Worm (Caenorhabditis elegans) whole organism, L4 larva: ENCODE data around the gene gldi-5.
A peak's percentile ranks its signal among the peaks of the same experiment; 100 is the strongest.

Experiments
- T20F7.1 ChIP-seq: fragments of 200-800 bp; sonication (Bioruptor generic); optimal IDR thresholded peaks from 2 replicates; lab custom pipeline; 2018; ENCODE audit warnings: mild to moderate bottlenecking, missing genetic modification characterization, missing compliant biosample characterization
- Y105C5A.15 ChIP-seq: fragments of 200-800 bp; sonication (Bioruptor generic); IDR thresholded peaks from 2 replicates; pipeline ENCODE4 v1.3.6; 2022; ENCODE audit warnings: missing genetic modification characterization, missing compliant biosample characterization
- Y48G9A.11 ChIP-seq: fragments of 200-800 bp; sonication (Bioruptor generic); IDR thresholded peaks from 2 replicates; pipeline ENCODE4 v1.3.6; 2022; ENCODE audit warnings: missing genetic modification reagents, missing genetic modification characterization, missing compliant biosample characterization
- aha-1 ChIP-seq: fragments of 150-350 bp; peaks from one replicate; lab custom pipeline; 2014; ENCODE audit warnings: missing biosample characterization, missing genetic modification characterization
- ceh-62 ChIP-seq: sonication (generic microtip); optimal IDR thresholded peaks from 2 replicates; lab custom pipeline; 2017; ENCODE audit warnings: missing biosample characterization, missing genetic modification characterization
- daf-12 ChIP-seq: fragments of 150-350 bp; optimal IDR thresholded peaks from 2 replicates; lab custom pipeline; 2014; ENCODE audit warnings: missing biosample characterization, missing genetic modification reagents, missing genetic modification characterization
- daf-16 ChIP-seq, 3 experiments: sonication (generic microtip); optimal IDR thresholded peaks; 2 replicates each; lab custom pipeline; 2016 to 2017; ENCODE audit warnings: missing genetic modification characterization in 3 of 3, missing genetic modification reagents in 3 of 3, mild to moderate bottlenecking in 2 of 3, missing compliant biosample characterization in 2 of 3, missing biosample characterization in 1 of 3, moderate library complexity in 1 of 3
- dmd-6 ChIP-seq: fragments of 200-800 bp; sonication (Bioruptor generic); IDR thresholded peaks from 2 replicates; pipeline ENCODE4 v1.3.6; 2022; ENCODE audit warnings: missing genetic modification reagents, missing genetic modification characterization, missing compliant biosample characterization
- dpl-1 ChIP-seq: fragments of 150-350 bp; optimal IDR thresholded peaks from 2 replicates; lab custom pipeline; 2014; ENCODE audit warnings: missing biosample characterization, missing genetic modification reagents, missing genetic modification characterization
- duxl-1 ChIP-seq: sonication (generic microtip); optimal IDR thresholded peaks from 2 replicates; lab custom pipeline; 2016; ENCODE audit warnings: mild to moderate bottlenecking, missing genetic modification characterization, moderate library complexity, missing compliant biosample characterization; ENCODE audit not compliant: poor library complexity
- dve-1 ChIP-seq: sonication (generic microtip); optimal IDR thresholded peaks from 2 replicates; lab custom pipeline; 2017; ENCODE audit warnings: antibody characterized with exemption, mild to moderate bottlenecking, missing genetic modification characterization, missing compliant biosample characterization; ENCODE audit not compliant: insufficient read depth
- egl-43 ChIP-seq: fragments of 200-800 bp; sonication (Bioruptor generic); IDR thresholded peaks from 2 replicates; pipeline ENCODE4 v1.3.6; 2022; ENCODE audit warnings: missing genetic modification reagents, missing genetic modification characterization, missing compliant biosample characterization
- fkh-10 ChIP-seq: fragments of 150-350 bp; optimal IDR thresholded peaks from 2 replicates; lab custom pipeline; 2014; ENCODE audit warnings: missing biosample characterization, missing genetic modification reagents, missing genetic modification characterization
- hlh-11 ChIP-seq: fragments of 200-800 bp; sonication (Bioruptor generic); optimal IDR thresholded peaks from 2 replicates; lab custom pipeline; 2018; ENCODE audit warnings: mild to moderate bottlenecking, missing genetic modification characterization, missing compliant biosample characterization
- hlh-30 ChIP-seq: sonication (generic microtip); optimal IDR thresholded peaks from 2 replicates; lab custom pipeline; 2017; ENCODE audit warnings: antibody characterized with exemption, mild to moderate bottlenecking, missing genetic modification characterization, missing compliant biosample characterization; ENCODE audit not compliant: insufficient read depth
- jun-1 ChIP-seq: fragments of 150-350 bp; optimal IDR thresholded peaks from 2 replicates; lab custom pipeline; 2014; ENCODE audit warnings: missing biosample characterization, missing genetic modification reagents, missing genetic modification characterization
- lin-13 ChIP-seq: fragments of 150-350 bp; optimal IDR thresholded peaks from 2 replicates; lab custom pipeline; 2014; ENCODE audit warnings: missing biosample characterization, missing genetic modification reagents, missing genetic modification characterization
- lin-38 ChIP-seq: fragments of 200-800 bp; sonication (Bioruptor generic); IDR thresholded peaks from 2 replicates; pipeline ENCODE4 v1.3.6; 2022; ENCODE audit warnings: missing genetic modification reagents, missing genetic modification characterization, missing compliant biosample characterization
- lsy-2 ChIP-seq, 2 experiments: fragments of 150-350 bp in 1 of 2; sonication (generic microtip) in 1 of 2; optimal IDR thresholded peaks; 2 replicates each; lab custom pipeline; 2014 to 2017; ENCODE audit warnings: missing biosample characterization in 2 of 2, missing genetic modification characterization in 2 of 2
- mdl-1 ChIP-seq, 2 experiments: fragments of 150-350 bp in 1 of 2; sonication (generic microtip) in 1 of 2; optimal IDR thresholded peaks; 2 replicates each; lab custom pipeline; 2014 to 2017; ENCODE audit warnings: missing biosample characterization in 2 of 2, missing genetic modification characterization in 2 of 2
- mep-1 ChIP-seq: fragments of 150-350 bp; sonication (generic microtip); optimal IDR thresholded peaks from 3 replicates; lab custom pipeline; 2014; ENCODE audit warnings: missing biosample characterization, missing genetic modification characterization
- mes-2 ChIP-seq: sonication (generic microtip); optimal IDR thresholded peaks from 2 replicates; lab custom pipeline; 2016; ENCODE audit warnings: missing genotype, mild to moderate bottlenecking, missing genetic modification characterization, missing compliant biosample characterization; ENCODE audit not compliant: poor library complexity, severe bottlenecking
- nhr-11 ChIP-seq: fragments of 150-350 bp; optimal IDR thresholded peaks from 2 replicates; lab custom pipeline; 2014; ENCODE audit warnings: missing biosample characterization, missing genetic modification characterization
- nhr-28 ChIP-seq: fragments of 150-350 bp; optimal IDR thresholded peaks from 2 replicates; lab custom pipeline; 2014; ENCODE audit warnings: missing biosample characterization, missing genetic modification characterization
- nhr-41 ChIP-seq: fragments of 200-800 bp; sonication (Bioruptor generic); IDR thresholded peaks from 2 replicates; pipeline ENCODE4 v1.3.6; 2022; ENCODE audit warnings: missing genetic modification reagents, missing genetic modification characterization, missing compliant biosample characterization
- nhr-77 ChIP-seq: fragments of 150-350 bp; optimal IDR thresholded peaks from 2 replicates; lab custom pipeline; 2014; ENCODE audit warnings: missing biosample characterization, missing genetic modification characterization
- pha-4 ChIP-seq, 2 experiments: fragments of 150-350 bp in 1 of 2; fragments of 200-800 bp in 1 of 2; sonication (Bioruptor generic) in 1 of 2; IDR thresholded peaks in 1 of 2; optimal IDR thresholded peaks in 1 of 2; 2 replicates each; pipeline versions ENCODE4 v1.3.6 to Lab custom; 2014 to 2022; ENCODE audit warnings: missing genetic modification characterization in 2 of 2, missing genetic modification reagents in 2 of 2, missing biosample characterization in 1 of 2, missing compliant biosample characterization in 1 of 2
- pqm-1 ChIP-seq: sonication (generic microtip); optimal IDR thresholded peaks from 2 replicates; lab custom pipeline; 2017; ENCODE audit warnings: missing biosample characterization, missing genetic modification characterization
- snpc-4 ChIP-seq: fragments of 150-350 bp; optimal IDR thresholded peaks from 2 replicates; lab custom pipeline; 2014; ENCODE audit warnings: missing biosample characterization, missing genetic modification characterization
- unc-39 ChIP-seq: sonication (generic microtip); optimal IDR thresholded peaks from 2 replicates; lab custom pipeline; 2017; ENCODE audit warnings: missing biosample characterization, missing genetic modification characterization
- vab-7 ChIP-seq: fragments of 200-800 bp; sonication (Bioruptor generic); IDR thresholded peaks from 2 replicates; pipeline ENCODE4 v1.3.6; 2022; ENCODE audit warnings: missing genetic modification reagents, missing genetic modification characterization, missing compliant biosample characterization
- ztf-11 ChIP-seq: fragments of 150-350 bp; optimal IDR thresholded peaks from 2 replicates; lab custom pipeline; 2014; ENCODE audit warnings: missing biosample characterization, missing genetic modification characterization
- ztf-7 ChIP-seq: fragments of 150-350 bp; optimal IDR thresholded peaks from 2 replicates; lab custom pipeline; 2014; ENCODE audit warnings: missing biosample characterization, missing genetic modification characterization

The gldi-5 gene

DNA sequence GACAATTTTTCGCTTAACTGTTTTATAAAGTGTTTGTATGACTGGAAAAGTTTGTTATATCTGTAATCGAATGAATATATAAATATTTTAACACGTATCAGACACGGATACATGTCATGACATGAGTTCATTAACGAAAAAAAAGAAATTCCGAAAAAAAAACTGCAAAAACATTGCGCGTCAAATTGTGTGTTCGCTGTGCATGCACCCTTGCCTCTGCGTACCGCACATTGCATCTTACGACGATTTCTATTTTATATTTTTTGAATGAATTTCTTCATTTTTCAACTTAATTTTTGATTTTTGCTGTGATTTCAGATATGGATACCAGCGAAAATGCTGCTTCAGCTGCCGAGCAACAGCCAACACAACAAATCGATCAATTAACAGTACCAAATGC is 21.3 kb downstream of the gldi-5 start, which contains the start of gene wdr-5.1:
Gene wdr-5.1, plus strand, starts transcription at position 319 of the 400 bp plus-strand sequence.
- TF ChIP-seq duxl-1 (tag; lab: Kevin White, UChicago) = peak; percentile 38
- TF ChIP-seq daf-12 (tag; lab: Kevin White, UChicago) = no peak
- TF ChIP-seq dve-1 (tag; lab: Kevin White, UChicago) = peak; percentile 23
- no peak for TF ChIP-seq vab-7 (GFP tag; lab: Robert Waterston, UW)
- no peak for TF ChIP-seq fkh-10
- TF ChIP-seq dpl-1 (GFP tag; lab: Kevin White, UChicago) = peak; percentile 25
- TF ChIP-seq mep-1 (tag; lab: Kevin White, UChicago) = peak; percentile 46
- TF ChIP-seq hlh-30 (tag; lab: Kevin White, UChicago) = peak; percentile 16
- TF ChIP-seq daf-16 (GFP tag; optimal IDR thresholded peaks at IDR 0.05; lab: Kevin White, UChicago) = no peak
- peak; percentile 13 for TF ChIP-seq daf-16 (tag; optimal IDR thresholded peaks at IDR 0.05; lab: Kevin White, UChicago)
- TF ChIP-seq lsy-2 (tag; optimal IDR thresholded peaks at IDR 0.05; lab: Kevin White, UChicago) = peak in 1 of 2 experiments; percentile 80
- no peak for TF ChIP-seq ztf-11 (tag; lab: Kevin White, UChicago)
- no peak for TF ChIP-seq Y105C5A.15 (GFP tag; lab: Robert Waterston, UW)
- TF ChIP-seq lin-38 (GFP tag; lab: Robert Waterston, UW) = peak; percentile 47
- peak; percentile 57 for TF ChIP-seq mes-2 (tag; lab: Kevin White, UChicago)
- no peak for TF ChIP-seq nhr-11 (tag; lab: Kevin White, UChicago)

DNA sequence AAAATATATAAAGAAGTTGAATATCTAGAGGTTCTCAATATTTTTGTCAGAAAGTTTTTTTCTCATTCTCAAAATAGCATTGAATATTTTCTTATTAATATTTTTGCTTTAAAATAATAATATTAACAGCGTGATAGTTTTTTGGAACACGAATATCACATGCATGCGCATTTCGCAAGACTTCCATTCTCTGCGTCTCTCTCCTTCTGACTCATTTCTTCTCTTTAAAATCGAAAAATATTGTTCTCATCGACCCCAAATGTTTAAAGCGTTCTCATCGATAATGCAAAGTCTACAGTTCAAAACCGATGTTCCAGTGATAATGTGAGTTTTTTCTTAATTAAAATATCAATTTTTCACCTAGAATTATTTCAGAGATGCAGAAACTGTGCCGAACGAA is 22.9 kb downstream of the gldi-5 start, which contains the start of gene C14B1.3:
Gene C14B1.3, plus strand, starts transcription at position 168 of the 400 bp plus-strand sequence.
- TF ChIP-seq pha-4 (GFP tag; IDR thresholded peaks at IDR 0.05; lab: Robert Waterston, UW) (no peak), pha-4 (tag; optimal IDR thresholded peaks at IDR 0.05; lab: Kevin White, UChicago) (peak; percentile 21), lin-38 (GFP tag; lab: Robert Waterston, UW) (peak; percentile 59), nhr-77 (tag; lab: Kevin White, UChicago) (peak; percentile 41), mes-2 (tag; lab: Kevin White, UChicago) (peak; percentile 65), mdl-1 (tag; optimal IDR thresholded peaks at IDR 0.05; lab: Kevin White, UChicago) (peak in 1 of 2 experiments; percentile 80), Y48G9A.11 (GFP tag; lab: Robert Waterston, UW) (no peak), unc-39 (tag; lab: Kevin White, UChicago) (no peak), pqm-1 (tag; lab: Kevin White, UChicago) (peak; percentile 23), snpc-4 (tag; lab: Kevin White, UChicago) (no peak), jun-1 (peak; percentile 46), mep-1 (tag; lab: Kevin White, UChicago) (peak; percentile 65), daf-16 (GFP tag; optimal IDR thresholded peaks at IDR 0.05; lab: Kevin White, UChicago) (no peak), daf-16 (tag; optimal IDR thresholded peaks at IDR 0.05; lab: Kevin White, UChicago) (peak; percentile 11), nhr-28 (tag; lab: Kevin White, UChicago) (peak; percentile 51), lsy-2 (tag; optimal IDR thresholded peaks at IDR 0.05; lab: Kevin White, UChicago) (peak in 1 of 2 experiments; percentile 72), aha-1 (peak; percentile 84), hlh-30 (tag; lab: Kevin White, UChicago) (peak; percentile 93), dve-1 (tag; lab: Kevin White, UChicago) (peak; percentile 76), egl-43 (GFP tag; lab: Robert Waterston, UW) (no peak), ztf-7 (tag; lab: Kevin White, UChicago) (peak; percentile 3), T20F7.1 (GFP tag; lab: Kevin White, UChicago) (peak; percentile 47), ceh-62 (tag; lab: Kevin White, UChicago) (no peak), lin-13 (GFP tag; lab: Kevin White, UChicago) (peak; percentile 2), dpl-1 (GFP tag; lab: Kevin White, UChicago) (peak; percentile 43), hlh-11 (tag; lab: Kevin White, UChicago) (peak; percentile 35), nhr-41 (GFP tag; lab: Robert Waterston, UW) (no peak), dmd-6 (peak; percentile 47)
